Fruit fly (Drosophila melanogaster) whole organism, adult: ENCODE data around the gene CG42654.

Experiments
- CG11617 ChIP-seq: fragments of 200-800 bp; sonication (Bioruptor generic); optimal IDR thresholded peaks from 2 replicates; lab custom pipeline; 2017; ENCODE audit warnings: mild to moderate bottlenecking, missing biosample characterization, missing genetic modification reagents, missing genetic modification characterization
- Mnt ChIP-seq: fragments of 200-800 bp; sonication (Bioruptor generic); optimal IDR thresholded peaks from 2 replicates; lab custom pipeline; 2016; ENCODE audit warnings: missing biosample characterization, mild to moderate bottlenecking, missing genetic modification characterization
- bab1 ChIP-seq: fragments of 200-800 bp; sonication (Bioruptor generic); optimal IDR thresholded peaks from 3 replicates; lab custom pipeline; 2019; ENCODE audit warnings: missing biosample characterization, mild to moderate bottlenecking, missing genetic modification characterization, moderate library complexity
- tj ChIP-seq: fragments of 200-800 bp; sonication (Bioruptor generic); optimal IDR thresholded peaks from 3 replicates; lab custom pipeline; 2017; ENCODE audit warnings: missing biosample characterization, mild to moderate bottlenecking, missing genetic modification characterization, moderate library complexity
- toe ChIP-seq: fragments of 200-800 bp; sonication (Bioruptor generic); optimal IDR thresholded peaks from 2 replicates; lab custom pipeline; 2016; ENCODE audit warnings: missing biosample characterization, missing genetic modification characterization

DNA sequence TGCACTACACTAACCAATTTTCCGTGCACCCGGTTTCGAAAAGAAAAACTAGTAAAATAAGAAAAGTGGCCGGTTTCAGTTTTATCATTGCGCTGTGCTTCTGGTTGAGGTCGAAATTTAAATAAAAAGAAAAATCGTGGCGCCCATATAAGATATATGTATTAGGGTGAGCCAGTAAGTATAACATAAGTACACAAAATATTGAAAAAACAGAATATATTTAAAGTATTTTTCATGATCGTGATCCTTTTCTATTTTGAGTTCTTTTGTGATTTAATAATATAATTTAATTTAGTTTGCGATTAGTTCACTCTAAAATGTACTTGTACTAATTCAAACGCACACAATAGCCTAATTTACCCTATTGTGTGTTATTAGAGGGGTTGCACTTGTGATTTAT, 34.6 kb upstream of the CG42654 start, which contains the start of gene Csas:
- TF ChIP-seq toe (GFP tag; lab: Kevin White, UChicago) (no peak), Mnt (GFP tag; lab: Kevin White, UChicago) (no peak), tj (no peak), CG11617 (GFP tag; lab: Kevin White, UChicago) (no peak), bab1 (GFP tag; lab: Kevin White, UChicago) (peak; percentile 26)
